Worm (Caenorhabditis elegans) whole organism, midembryonic: ENCODE results near the gene ergi-2.
A peak's percentile ranks its signal among the peaks of the same experiment; 100 is the strongest.

ENCODE experiments used
- T22C8.4 ChIP-seq: fragments of 200-800 bp; sonication (Bioruptor generic); IDR thresholded peaks from 2 replicates; pipeline ENCODE4 v1.3.6; 2022; ENCODE audit warnings: missing genetic modification characterization, missing compliant biosample characterization
- cog-1 ChIP-seq: sonication (generic microtip); optimal IDR thresholded peaks from 2 replicates; lab custom pipeline; 2016; ENCODE audit warnings: missing genetic modification characterization, missing compliant biosample characterization
- flt-1 ChIP-seq: fragments of 200-800 bp; sonication (Bioruptor generic); IDR thresholded peaks from 2 replicates; pipeline ENCODE4 v1.3.6; 2022; ENCODE audit warnings: missing genetic modification characterization, missing compliant biosample characterization
- klf-2 ChIP-seq: fragments of 200-800 bp; sonication (Bioruptor generic); conservative IDR thresholded peaks from 2 replicates; pipeline ENCODE4 v1.3.6; 2022; ENCODE audit warnings: missing genetic modification reagents, missing genetic modification characterization, missing compliant biosample characterization
- med-1 ChIP-seq: sonication (generic microtip); optimal IDR thresholded peaks from 2 replicates; lab custom pipeline; 2017; ENCODE audit warnings: missing genetic modification characterization, mild to moderate bottlenecking, missing compliant biosample characterization, antibody characterized with exemption, missing genetic modification reagents; ENCODE audit not compliant: insufficient read depth
- ref-1 ChIP-seq: fragments of 200-800 bp; sonication (Bioruptor generic); conservative IDR thresholded peaks from 2 replicates; pipeline ENCODE4 v1.3.6; 2022; ENCODE audit warnings: missing genetic modification reagents, missing genetic modification characterization, missing compliant biosample characterization
- tab-1 ChIP-seq: fragments of 200-800 bp; sonication (Bioruptor generic); IDR thresholded peaks from 2 replicates; pipeline ENCODE4 v1.3.6; 2022; ENCODE audit warnings: missing genetic modification characterization, missing compliant biosample characterization
- ztf-23 ChIP-seq: fragments of 200-800 bp; sonication (Bioruptor generic); IDR thresholded peaks from 2 replicates; pipeline ENCODE4 v1.3.6; 2022; ENCODE audit warnings: missing genetic modification reagents, missing genetic modification characterization, missing compliant biosample characterization
- ztf-29 ChIP-seq: fragments of 200-800 bp; sonication (Bioruptor generic); IDR thresholded peaks from 2 replicates; pipeline ENCODE4 v1.3.6; 2022; ENCODE audit warnings: missing genetic modification reagents, missing genetic modification characterization, missing compliant biosample characterization

The ergi-2 gene

ce11 chrX:14983274-14983673, 23.8 kb downstream of the ergi-2 start, which contains the start of gene rbg-1:
Gene rbg-1 (plus strand): TSS chrX:14983533.
- TF ChIP-seq ztf-23: no peak
- peak; percentile 25; the same call in 1 of the 2 replicates for TF ChIP-seq flt-1 (GFP tag; lab: Robert Waterston, UW)
- TF ChIP-seq klf-2 (GFP tag; lab: Robert Waterston, UW): no peak
- no peak for TF ChIP-seq med-1 (GFP tag; lab: Kevin White, UChicago)
- peak; percentile 75 for TF ChIP-seq T22C8.4 (GFP tag; lab: Robert Waterston, UW)
- TF ChIP-seq ztf-29 (GFP tag; lab: Robert Waterston, UW): no peak
- TF ChIP-seq cog-1 (tag; lab: Kevin White, UChicago): no peak
- TF ChIP-seq ref-1 (GFP tag; lab: Robert Waterston, UW): no peak
- TF ChIP-seq tab-1 (GFP tag; lab: Robert Waterston, UW): no peak

- TF ChIP-seq cog-1 (tag; lab: Kevin White, UChicago) (no peak), ztf-29 (GFP tag; lab: Robert Waterston, UW) (no peak), ztf-23 (no peak), med-1 (GFP tag; lab: Kevin White, UChicago) (no peak), tab-1 (GFP tag; lab: Robert Waterston, UW) (no peak), flt-1 (GFP tag; lab: Robert Waterston, UW) (no peak), T22C8.4 (GFP tag; lab: Robert Waterston, UW) (no peak), klf-2 (GFP tag; lab: Robert Waterston, UW) (no peak), ref-1 (GFP tag; lab: Robert Waterston, UW) (no peak)
These were observed 24.6 kb downstream of the ergi-2 start, which contains the start of gene plp-2 for ce11 chrX:14982525-14982924. Gene plp-2 (minus strand): TSS chrX:14982804.

ce11 chrX:14979388-14979787, 27.7 kb downstream of the ergi-2 start, which contains the start of gene emre-1:
Gene emre-1 (plus strand): TSS chrX:14979688.
- TF ChIP-seq med-1 (GFP tag; lab: Kevin White, UChicago) (no peak), flt-1 (GFP tag; lab: Robert Waterston, UW) (no peak), klf-2 (GFP tag; lab: Robert Waterston, UW) (no peak), cog-1 (tag; lab: Kevin White, UChicago) (no peak), ztf-23 (no peak), T22C8.4 (GFP tag; lab: Robert Waterston, UW) (no peak), tab-1 (GFP tag; lab: Robert Waterston, UW) (no peak), ref-1 (GFP tag; lab: Robert Waterston, UW) (no peak), ztf-29 (GFP tag; lab: Robert Waterston, UW) (no peak)

ce11 chrX:14978756-14979155, 28.4 kb downstream of the ergi-2 start:
- TF ChIP-seq flt-1 (GFP tag; lab: Robert Waterston, UW): no peak
- TF ChIP-seq tab-1 (GFP tag; lab: Robert Waterston, UW): no peak
- TF ChIP-seq ztf-23: no peak
- no peak for TF ChIP-seq ref-1 (GFP tag; lab: Robert Waterston, UW)
- TF ChIP-seq T22C8.4 (GFP tag; lab: Robert Waterston, UW): no peak
- no peak for TF ChIP-seq med-1 (GFP tag; lab: Kevin White, UChicago)
- TF ChIP-seq cog-1 (tag; lab: Kevin White, UChicago): no peak
- TF ChIP-seq ztf-29 (GFP tag; lab: Robert Waterston, UW): no peak
- TF ChIP-seq klf-2 (GFP tag; lab: Robert Waterston, UW): no peak

- TF ChIP-seq ztf-29 (GFP tag; lab: Robert Waterston, UW) (no peak), ztf-23 (no peak), med-1 (GFP tag; lab: Kevin White, UChicago) (no peak), cog-1 (tag; lab: Kevin White, UChicago) (no peak), flt-1 (GFP tag; lab: Robert Waterston, UW) (no peak), klf-2 (GFP tag; lab: Robert Waterston, UW) (no peak), ref-1 (GFP tag; lab: Robert Waterston, UW) (no peak), tab-1 (GFP tag; lab: Robert Waterston, UW) (no peak), T22C8.4 (GFP tag; lab: Robert Waterston, UW) (no peak)
These were observed 30.1 kb downstream of the ergi-2 start for ce11 chrX:14976840-14977534.

- TF ChIP-seq ztf-23 (no peak), ztf-29 (GFP tag; lab: Robert Waterston, UW) (no peak), flt-1 (GFP tag; lab: Robert Waterston, UW) (peak; percentile 29; the same call in 1 of the 2 replicates), med-1 (GFP tag; lab: Kevin White, UChicago) (no peak), klf-2 (GFP tag; lab: Robert Waterston, UW) (no peak), T22C8.4 (GFP tag; lab: Robert Waterston, UW) (no peak), cog-1 (tag; lab: Kevin White, UChicago) (peak; percentile 67), ref-1 (GFP tag; lab: Robert Waterston, UW) (no peak), tab-1 (GFP tag; lab: Robert Waterston, UW) (no peak)
These were observed 31.5 kb downstream of the ergi-2 start, which contains the start of gene F20D1.3 for ce11 chrX:14975467-14976167. Gene F20D1.3 (plus strand): TSS chrX:14976117.

- TF ChIP-seq flt-1 (GFP tag; lab: Robert Waterston, UW) (no peak), cog-1 (tag; lab: Kevin White, UChicago) (no peak), med-1 (GFP tag; lab: Kevin White, UChicago) (no peak), klf-2 (GFP tag; lab: Robert Waterston, UW) (no peak), ztf-23 (no peak), ref-1 (GFP tag; lab: Robert Waterston, UW) (no peak), T22C8.4 (GFP tag; lab: Robert Waterston, UW) (no peak), tab-1 (GFP tag; lab: Robert Waterston, UW) (no peak), ztf-29 (GFP tag; lab: Robert Waterston, UW) (no peak)
These were observed 34.0 kb downstream of the ergi-2 start for ce11 chrX:14973085-14973484.

- no peak for TF ChIP-seq flt-1 (GFP tag; lab: Robert Waterston, UW)
- 0 out of 2 replicates have a peak, but pooled peaks have one; percentile 39 for TF ChIP-seq T22C8.4 (GFP tag; lab: Robert Waterston, UW)
These were observed 36.8 kb downstream of the ergi-2 start, which contains the start of the genes flwr-1 and tbc-1 for ce11 chrX:14970221-14970801. Gene flwr-1 (minus strand): TSS chrX:14970271. Gene tbc-1 (plus strand): TSS chrX:14970751.
